Fruit fly (Drosophila melanogaster) whole organism, adult: ENCODE data around the gene Irk2.

Experiments
- CG11617 ChIP-seq: fragments of 200-800 bp; sonication (Bioruptor generic); optimal IDR thresholded peaks from 2 replicates; lab custom pipeline; 2017; ENCODE audit warnings: mild to moderate bottlenecking, missing biosample characterization, missing genetic modification reagents, missing genetic modification characterization
- CG12768 ChIP-seq: fragments of 200-800 bp; sonication (Bioruptor generic); optimal IDR thresholded peaks from 2 replicates; lab custom pipeline; 2017; ENCODE audit warnings: missing biosample characterization, missing genetic modification characterization, mild to moderate bottlenecking, moderate library complexity, missing genetic modification reagents
- CG14711 ChIP-seq: fragments of 200-800 bp; sonication (Bioruptor generic); optimal IDR thresholded peaks from 2 replicates; lab custom pipeline; 2018; ENCODE audit warnings: missing biosample characterization, mild to moderate bottlenecking, missing genetic modification characterization, moderate library complexity
- CG1620 ChIP-seq: fragments of 200-800 bp; sonication (Bioruptor generic); optimal IDR thresholded peaks from 2 replicates; lab custom pipeline; 2016; ENCODE audit warnings: missing biosample characterization, missing genetic modification characterization
- CG33017 ChIP-seq: fragments of 200-800 bp; sonication (Bioruptor generic); optimal IDR thresholded peaks from 2 replicates; lab custom pipeline; 2018; ENCODE audit warnings: missing biosample characterization, mild to moderate bottlenecking, missing genetic modification characterization, moderate library complexity
- CG5204 ChIP-seq: fragments of 200-800 bp; sonication (Bioruptor generic); optimal IDR thresholded peaks from 2 replicates; lab custom pipeline; 2016; ENCODE audit warnings: missing biosample characterization, missing genetic modification characterization
- CG7045 ChIP-seq: fragments of 200-800 bp; sonication (Bioruptor generic); optimal IDR thresholded peaks from 2 replicates; lab custom pipeline; 2017; ENCODE audit warnings: missing biosample characterization, mild to moderate bottlenecking, missing genetic modification characterization
- CG7101 ChIP-seq: fragments of 200-800 bp; sonication (Bioruptor generic); optimal IDR thresholded peaks from 2 replicates; lab custom pipeline; 2018; ENCODE audit warnings: missing biosample characterization, mild to moderate bottlenecking, missing genetic modification characterization, moderate library complexity
- Clk ChIP-seq: fragments of 200-800 bp; sonication (Bioruptor generic); optimal IDR thresholded peaks from 2 replicates; lab custom pipeline; 2017; ENCODE audit warnings: missing biosample characterization, missing genetic modification characterization
- Crg-1 ChIP-seq: fragments of 200-800 bp; sonication (Bioruptor generic); optimal IDR thresholded peaks from 2 replicates; lab custom pipeline; 2016; ENCODE audit warnings: missing biosample characterization, missing genetic modification characterization
- Hr96 ChIP-seq: fragments of 200-800 bp; sonication (Bioruptor generic); optimal IDR thresholded peaks from 2 replicates; lab custom pipeline; 2016; ENCODE audit warnings: missing biosample characterization, missing genetic modification characterization
- Mnt ChIP-seq: fragments of 200-800 bp; sonication (Bioruptor generic); optimal IDR thresholded peaks from 2 replicates; lab custom pipeline; 2016; ENCODE audit warnings: missing biosample characterization, mild to moderate bottlenecking, missing genetic modification characterization
- bab1 ChIP-seq: fragments of 200-800 bp; sonication (Bioruptor generic); optimal IDR thresholded peaks from 3 replicates; lab custom pipeline; 2019; ENCODE audit warnings: missing biosample characterization, mild to moderate bottlenecking, missing genetic modification characterization, moderate library complexity
- cic ChIP-seq: fragments of 200-800 bp; sonication (Bioruptor generic); optimal IDR thresholded peaks from 2 replicates; lab custom pipeline; 2017; ENCODE audit warnings: missing biosample characterization, mild to moderate bottlenecking, missing genetic modification characterization, moderate library complexity
- cnc ChIP-seq, 2 experiments: fragments of >200 bp; optimal IDR thresholded peaks; 2 replicates each; lab custom pipeline; 2017
- kay ChIP-seq: fragments of 200-800 bp; sonication (Bioruptor generic); peaks from one replicate; lab custom pipeline; 2016; ENCODE audit warnings: missing biosample characterization, missing genetic modification characterization, borderline replicate concordance
- ovo ChIP-seq: fragments of 200-800 bp; sonication (Bioruptor generic); optimal IDR thresholded peaks from 2 replicates; lab custom pipeline; 2016; ENCODE audit warnings: missing biosample characterization, missing genetic modification characterization
- pad ChIP-seq: fragments of 200-800 bp; sonication (Bioruptor generic); optimal IDR thresholded peaks from 3 replicates; lab custom pipeline; 2017; ENCODE audit warnings: missing biosample characterization, missing genetic modification characterization, mild to moderate bottlenecking, moderate library complexity, missing genetic modification reagents
- tj ChIP-seq: fragments of 200-800 bp; sonication (Bioruptor generic); optimal IDR thresholded peaks from 3 replicates; lab custom pipeline; 2017; ENCODE audit warnings: missing biosample characterization, mild to moderate bottlenecking, missing genetic modification characterization, moderate library complexity
- toe ChIP-seq: fragments of 200-800 bp; sonication (Bioruptor generic); optimal IDR thresholded peaks from 2 replicates; lab custom pipeline; 2016; ENCODE audit warnings: missing biosample characterization, missing genetic modification characterization

Gene Irk2

dm6 chr3R:23519395-23520101 is at the start of gene Irk2:
Gene Irk2, minus strand, starts transcription at chr3R:23519445.
- TF ChIP-seq CG5204 (GFP tag; lab: Kevin White, UChicago): no peak
- peak; percentile 19 for TF ChIP-seq CG7101 (tag; lab: Kevin White, UChicago)
- TF ChIP-seq ovo (GFP tag; lab: Kevin White, UChicago): peak; percentile 48
- peak; percentile 12 for TF ChIP-seq CG11617
- TF ChIP-seq kay (GFP tag; lab: Kevin White, UChicago): no peak
- peak; percentile 47 for TF ChIP-seq Crg-1 (GFP tag; lab: Kevin White, UChicago)
- TF ChIP-seq cnc (optimal IDR thresholded peaks at IDR 0.05; lab: Kevin White, UChicago): no peak
- TF ChIP-seq cic (GFP tag; lab: Kevin White, UChicago): peak; percentile 36
- TF ChIP-seq tj: no peak
- no peak for TF ChIP-seq CG12768 (GFP tag; lab: Kevin White, UChicago)
- peak; percentile 28 for TF ChIP-seq Hr96 (GFP tag; lab: Kevin White, UChicago)
- no peak for TF ChIP-seq CG7045 (GFP tag; lab: Kevin White, UChicago)
- TF ChIP-seq CG33017 (tag; lab: Kevin White, UChicago): peak; percentile 4
- no peak for TF ChIP-seq CG14711 (tag; lab: Kevin White, UChicago)
- TF ChIP-seq pad (GFP tag; lab: Kevin White, UChicago): no peak
- TF ChIP-seq toe (GFP tag; lab: Kevin White, UChicago): peak; percentile 19
- no peak for TF ChIP-seq Mnt (GFP tag; lab: Kevin White, UChicago)
- no peak for TF ChIP-seq Clk (GFP tag; lab: Kevin White, UChicago)

- TF ChIP-seq CG7045 (GFP tag; lab: Kevin White, UChicago): no peak
- no peak for TF ChIP-seq cic (GFP tag; lab: Kevin White, UChicago)
Observed at dm6 chr3R:23557244-23557643, 38.0 kb upstream of the Irk2 start, which contains the start of gene beat-IV. Gene beat-IV, plus strand, starts transcription at chr3R:23557412.

- no peak for TF ChIP-seq CG14711 (tag; lab: Kevin White, UChicago)
Observed at dm6 chr3R:23556843-23557242, 37.6 kb upstream of the Irk2 start, which contains the start of gene CG10164. Gene CG10164, minus strand, starts transcription at chr3R:23556943.

dm6 chr3R:23538719-23539145 is 19.5 kb upstream of the Irk2 start, which contains the start of gene Ugt303B2:
Gene Ugt303B2, minus strand, starts transcription at chr3R:23538908.
- no peak for TF ChIP-seq cic (GFP tag; lab: Kevin White, UChicago)
- TF ChIP-seq CG33017 (tag; lab: Kevin White, UChicago): no peak
- no peak for TF ChIP-seq CG11617
- no peak for TF ChIP-seq ovo (GFP tag; lab: Kevin White, UChicago)
- no peak for TF ChIP-seq toe (GFP tag; lab: Kevin White, UChicago)
- TF ChIP-seq cnc (optimal IDR thresholded peaks at IDR 0.05; lab: Kevin White, UChicago): no peak
- no peak for TF ChIP-seq Crg-1 (GFP tag; lab: Kevin White, UChicago)
- no peak for TF ChIP-seq tj
- TF ChIP-seq Clk (GFP tag; lab: Kevin White, UChicago): no peak
- TF ChIP-seq Mnt (GFP tag; lab: Kevin White, UChicago): no peak

- TF ChIP-seq CG12768 (GFP tag; lab: Kevin White, UChicago): no peak
- TF ChIP-seq Crg-1 (GFP tag; lab: Kevin White, UChicago): no peak
- no peak for TF ChIP-seq CG7101 (tag; lab: Kevin White, UChicago)
- no peak for TF ChIP-seq CG33017 (tag; lab: Kevin White, UChicago)
- TF ChIP-seq Clk (GFP tag; lab: Kevin White, UChicago): no peak
- TF ChIP-seq kay (GFP tag; lab: Kevin White, UChicago): no peak
- TF ChIP-seq CG11617: no peak
- no peak for TF ChIP-seq Mnt (GFP tag; lab: Kevin White, UChicago)
- TF ChIP-seq cic (GFP tag; lab: Kevin White, UChicago): no peak
- no peak for TF ChIP-seq Hr96 (GFP tag; lab: Kevin White, UChicago)
- TF ChIP-seq pad (GFP tag; lab: Kevin White, UChicago): no peak
- no peak for TF ChIP-seq cnc (optimal IDR thresholded peaks at IDR 0.05; lab: Kevin White, UChicago)
- TF ChIP-seq CG1620 (GFP tag; lab: Kevin White, UChicago): no peak
- TF ChIP-seq ovo (GFP tag; lab: Kevin White, UChicago): no peak
- TF ChIP-seq tj: no peak
- TF ChIP-seq CG5204 (GFP tag; lab: Kevin White, UChicago): no peak
- no peak for TF ChIP-seq CG7045 (GFP tag; lab: Kevin White, UChicago)
- no peak for TF ChIP-seq bab1
- no peak for TF ChIP-seq toe (GFP tag; lab: Kevin White, UChicago)
- TF ChIP-seq CG14711 (tag; lab: Kevin White, UChicago): no peak
Observed at dm6 chr3R:23536610-23537009, 17.4 kb upstream of the Irk2 start, which contains the start of gene Ugt303B1. Gene Ugt303B1, minus strand, starts transcription at chr3R:23536710.

- TF ChIP-seq kay (GFP tag; lab: Kevin White, UChicago) (peak; percentile 35), Mnt (GFP tag; lab: Kevin White, UChicago) (peak; percentile 22), CG7101 (tag; lab: Kevin White, UChicago) (peak; percentile 1), cic (GFP tag; lab: Kevin White, UChicago) (peak; percentile 85), CG7045 (GFP tag; lab: Kevin White, UChicago) (peak; percentile 5), toe (GFP tag; lab: Kevin White, UChicago) (no peak), Hr96 (GFP tag; lab: Kevin White, UChicago) (no peak), bab1 (no peak), CG11617 (peak; percentile 5), CG12768 (GFP tag; lab: Kevin White, UChicago) (peak; percentile 46), Crg-1 (GFP tag; lab: Kevin White, UChicago) (no peak), CG33017 (tag; lab: Kevin White, UChicago) (peak; percentile 58)
Observed at dm6 chr3R:23534609-23535008, 15.4 kb upstream of the Irk2 start, which contains the start of gene Ugt303B3. Gene Ugt303B3, minus strand, starts transcription at chr3R:23534767.
